Worm (Caenorhabditis elegans): Measurements from ENCODE around the gene ints-7.

ce11 chrII:11537115-11537514 is 45.5 kb upstream of the ints-7 start:
- TF ChIP-seq efl-3 (GFP tag; optimal IDR thresholded peaks at IDR 0.05) (no peak), ceh-82 (tag; optimal IDR thresholded peaks at IDR 0.05) (no peak), unc-62 (GFP tag; optimal IDR thresholded peaks at IDR 0.05) (no peak), mdl-1 (tag; optimal IDR thresholded peaks at IDR 0.05) (no peak), nhr-12 (tag; optimal IDR thresholded peaks at IDR 0.05) (no peak), nhr-76 (tag; optimal IDR thresholded peaks at IDR 0.05) (no peak), grh-1 (GFP tag; IDR thresholded peaks at IDR 0.05) (no peak), alr-1 (tag; optimal IDR thresholded peaks at IDR 0.05; ENCODE audit: borderline replicate concordance) (no peak), fkh-10 (GFP tag; optimal IDR thresholded peaks at IDR 0.05) (no peak), nhr-84 (tag; optimal IDR thresholded peaks at IDR 0.05) (no peak), elt-2 (tag; optimal IDR thresholded peaks at IDR 0.05) (no peak), lin-13 (GFP tag; optimal IDR thresholded peaks at IDR 0.05) (no peak), tbx-2 (tag; optimal IDR thresholded peaks at IDR 0.05) (no peak), nhr-237 (tag; optimal IDR thresholded peaks at IDR 0.05) (no peak)
